Fruit fly (Drosophila melanogaster) whole organism, prepupa: Measurements from ENCODE around the gene Patsas.

Experiments
- CG16779 ChIP-seq: fragments of 200-800 bp; sonication (Bioruptor generic); optimal IDR thresholded peaks from 3 replicates; lab custom pipeline; 2017; ENCODE audit warnings: missing biosample characterization, mild to moderate bottlenecking, missing genetic modification characterization
- CG3919 ChIP-seq: fragments of 200-800 bp; sonication (Bioruptor generic); optimal IDR thresholded peaks from 3 replicates; lab custom pipeline; 2016; ENCODE audit warnings: missing biosample characterization, missing genetic modification characterization
- CG6792 ChIP-seq: fragments of 200-800 bp; sonication (Bioruptor generic); optimal IDR thresholded peaks from 3 replicates; lab custom pipeline; 2016; ENCODE audit warnings: missing biosample characterization, missing genetic modification characterization
- Ets96B ChIP-seq: fragments of 200-800 bp; optimal IDR thresholded peaks from 2 replicates; lab custom pipeline; 2019; ENCODE audit warnings: missing biosample characterization, mild to moderate bottlenecking, missing genetic modification characterization, moderate library complexity
- Lpt ChIP-seq: fragments of 200-800 bp; sonication (Bioruptor generic); optimal IDR thresholded peaks from 3 replicates; lab custom pipeline; 2016; ENCODE audit warnings: missing biosample characterization, missing genetic modification characterization
- OdsH ChIP-seq: fragments of 200-800 bp; sonication (Bioruptor generic); optimal IDR thresholded peaks from 3 replicates; lab custom pipeline; 2016; ENCODE audit warnings: missing biosample characterization, missing genetic modification characterization
- acj6 ChIP-seq: fragments of 200-800 bp; sonication (Bioruptor generic); optimal IDR thresholded peaks from 3 replicates; lab custom pipeline; 2016; ENCODE audit warnings: missing biosample characterization, missing genetic modification characterization
- dac ChIP-seq: fragments of 200-800 bp; sonication (Bioruptor generic); optimal IDR thresholded peaks from 2 replicates; lab custom pipeline; 2017; ENCODE audit warnings: missing biosample characterization, mild to moderate bottlenecking, missing genetic modification characterization
- lz ChIP-seq: fragments of 200-800 bp; sonication (Bioruptor generic); optimal IDR thresholded peaks from 3 replicates; lab custom pipeline; 2016; ENCODE audit warnings: missing biosample characterization, missing genetic modification characterization
- pdm3 ChIP-seq: fragments of 200-800 bp; sonication (Bioruptor generic); optimal IDR thresholded peaks from 3 replicates; lab custom pipeline; 2016; ENCODE audit warnings: missing biosample characterization, missing genetic modification characterization
- vri ChIP-seq: fragments of 200-800 bp; sonication (Bioruptor generic); optimal IDR thresholded peaks from 3 replicates; lab custom pipeline; 2016; ENCODE audit warnings: missing biosample characterization, mild to moderate bottlenecking, missing genetic modification characterization

dm6 chr2L:12085010-12085409 lies 18.1 kb downstream of the Patsas start:
- TF ChIP-seq CG3919 (GFP tag; lab: Kevin White, UChicago) (no peak), CG6792 (GFP tag; lab: Kevin White, UChicago) (no peak), lz (no peak), acj6 (GFP tag; lab: Kevin White, UChicago) (no peak), Lpt (GFP tag; lab: Kevin White, UChicago) (no peak), dac (no peak), CG16779 (no peak), pdm3 (GFP tag; lab: Kevin White, UChicago) (no peak), vri (GFP tag; lab: Kevin White, UChicago) (no peak), OdsH (no peak), Ets96B (tag; lab: Kevin White, UChicago) (no peak)
